Fruit fly (Drosophila melanogaster): ENCODE results near the gene spd-2.

spd-2 gene

dm6 chr3L:16594922-16595518, at the start of gene spd-2, which contains the start of gene Apl:
spd-2 (minus strand) TSS chr3L:16595014.
Apl (plus strand) TSS chr3L:16595181.
- no peak for TF ChIP-seq usp (GFP tag; optimal IDR thresholded peaks at IDR 0.05)
- TF ChIP-seq EcR (GFP tag; optimal IDR thresholded peaks at IDR 0.05), result no peak
- TF ChIP-seq pan (optimal IDR thresholded peaks at IDR 0.05), result no peak
- TF ChIP-seq CG8478 (optimal IDR thresholded peaks at IDR 0.05), result no peak
- TF ChIP-seq Dll (optimal IDR thresholded peaks at IDR 0.05), result no peak
- TF ChIP-seq psq (optimal IDR thresholded peaks at IDR 0.05), result no peak

- TF ChIP-seq pan (optimal IDR thresholded peaks at IDR 0.05) (no peak), usp (GFP tag; optimal IDR thresholded peaks at IDR 0.05) (no peak), EcR (GFP tag; optimal IDR thresholded peaks at IDR 0.05) (no peak), Dll (optimal IDR thresholded peaks at IDR 0.05) (no peak), psq (optimal IDR thresholded peaks at IDR 0.05) (no peak), CG8478 (optimal IDR thresholded peaks at IDR 0.05) (no peak)
Observed at dm6 chr3L:16644505-16644904, 49.7 kb upstream of the spd-2 start.

DNA sequence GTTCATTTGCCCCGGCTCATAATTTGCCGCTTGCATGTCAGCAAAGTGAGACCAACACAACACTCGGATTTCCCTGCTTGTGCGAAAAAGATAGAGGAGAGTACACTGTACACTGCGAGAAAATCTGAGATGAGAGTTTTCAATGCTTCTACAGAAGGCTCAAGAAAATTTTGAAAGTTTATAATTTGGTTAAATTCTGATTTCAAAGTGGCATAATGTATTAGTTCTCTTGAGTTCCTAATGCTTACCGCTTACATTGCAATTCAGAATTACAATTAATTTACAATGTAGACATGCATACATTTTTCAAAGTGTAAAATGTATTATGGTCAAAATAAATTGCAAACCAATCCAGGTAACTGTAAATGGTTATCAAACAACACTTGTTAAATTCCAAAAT, 48.1 kb upstream of the spd-2 start:
- no peak for TF ChIP-seq CG8478 (optimal IDR thresholded peaks at IDR 0.05)
- TF ChIP-seq usp (GFP tag; optimal IDR thresholded peaks at IDR 0.05), result no peak
- no peak for TF ChIP-seq Dll (optimal IDR thresholded peaks at IDR 0.05)
- TF ChIP-seq EcR (GFP tag; optimal IDR thresholded peaks at IDR 0.05), result no peak
- TF ChIP-seq psq (optimal IDR thresholded peaks at IDR 0.05), result no peak
- TF ChIP-seq pan (optimal IDR thresholded peaks at IDR 0.05), result no peak

- TF ChIP-seq usp (GFP tag; optimal IDR thresholded peaks at IDR 0.05), result no peak
- TF ChIP-seq Dll (optimal IDR thresholded peaks at IDR 0.05), result no peak
- no peak for TF ChIP-seq pan (optimal IDR thresholded peaks at IDR 0.05)
- TF ChIP-seq CG8478 (optimal IDR thresholded peaks at IDR 0.05), result no peak
- TF ChIP-seq psq (optimal IDR thresholded peaks at IDR 0.05), result no peak
- TF ChIP-seq EcR (GFP tag; optimal IDR thresholded peaks at IDR 0.05), result no peak
Observed at dm6 chr3L:16642088-16642507, 47.3 kb upstream of the spd-2 start.

DNA sequence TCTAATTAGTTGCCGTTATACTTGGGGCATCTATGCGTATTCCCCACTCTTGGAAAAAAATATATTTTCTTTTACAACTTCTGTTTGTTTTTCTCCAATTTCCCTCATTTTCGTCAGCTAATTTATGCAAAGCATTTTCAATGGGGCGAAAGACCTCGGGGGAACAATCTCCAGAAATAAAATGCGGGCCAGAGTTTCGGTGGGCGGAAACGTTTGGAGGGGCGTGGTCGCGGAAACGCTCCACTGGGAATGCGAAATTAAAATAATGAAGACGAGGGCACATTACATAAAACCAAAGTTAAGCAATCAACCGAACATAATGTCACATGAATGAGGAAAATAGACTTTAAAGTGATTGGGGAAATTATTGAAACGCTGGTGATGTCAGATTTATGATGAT, 46.3 kb upstream of the spd-2 start:
- TF ChIP-seq usp (GFP tag; optimal IDR thresholded peaks at IDR 0.05) (no peak), EcR (GFP tag; optimal IDR thresholded peaks at IDR 0.05) (no peak), CG8478 (optimal IDR thresholded peaks at IDR 0.05) (no peak), psq (optimal IDR thresholded peaks at IDR 0.05) (no peak), Dll (optimal IDR thresholded peaks at IDR 0.05) (no peak), pan (optimal IDR thresholded peaks at IDR 0.05) (no peak)

DNA sequence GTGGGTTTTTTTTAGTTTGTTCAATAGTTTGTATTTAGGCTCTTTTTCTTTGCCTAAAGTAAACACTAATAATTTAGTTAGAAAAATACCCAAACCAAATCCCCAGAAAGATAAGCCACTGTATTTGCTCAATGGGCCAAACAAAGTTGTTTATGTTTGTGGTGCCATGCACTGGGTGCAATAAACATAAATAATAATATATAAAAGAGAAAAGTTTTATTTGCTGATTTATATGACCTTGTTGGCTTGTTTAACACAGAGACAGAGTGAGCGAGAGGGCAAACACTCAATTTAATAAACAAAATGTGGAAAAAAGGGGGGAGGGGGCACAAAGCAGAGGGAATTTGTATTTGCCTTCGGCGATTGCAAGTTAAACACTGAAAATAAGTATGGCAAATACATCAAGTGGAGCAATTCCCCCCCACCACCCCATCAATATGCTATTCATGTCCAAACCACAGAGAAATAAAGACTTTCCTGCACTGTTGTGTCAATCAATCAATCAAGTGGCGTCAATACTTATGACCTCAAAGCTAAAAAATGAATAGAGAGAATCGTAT, 45.8 kb upstream of the spd-2 start:
- no peak for TF ChIP-seq pan (optimal IDR thresholded peaks at IDR 0.05)
- TF ChIP-seq EcR (GFP tag; optimal IDR thresholded peaks at IDR 0.05), result no peak
- no peak for TF ChIP-seq psq (optimal IDR thresholded peaks at IDR 0.05)
- TF ChIP-seq usp (GFP tag; optimal IDR thresholded peaks at IDR 0.05), result no peak
- no peak for TF ChIP-seq CG8478 (optimal IDR thresholded peaks at IDR 0.05)
- TF ChIP-seq Dll (optimal IDR thresholded peaks at IDR 0.05), result no peak

DNA sequence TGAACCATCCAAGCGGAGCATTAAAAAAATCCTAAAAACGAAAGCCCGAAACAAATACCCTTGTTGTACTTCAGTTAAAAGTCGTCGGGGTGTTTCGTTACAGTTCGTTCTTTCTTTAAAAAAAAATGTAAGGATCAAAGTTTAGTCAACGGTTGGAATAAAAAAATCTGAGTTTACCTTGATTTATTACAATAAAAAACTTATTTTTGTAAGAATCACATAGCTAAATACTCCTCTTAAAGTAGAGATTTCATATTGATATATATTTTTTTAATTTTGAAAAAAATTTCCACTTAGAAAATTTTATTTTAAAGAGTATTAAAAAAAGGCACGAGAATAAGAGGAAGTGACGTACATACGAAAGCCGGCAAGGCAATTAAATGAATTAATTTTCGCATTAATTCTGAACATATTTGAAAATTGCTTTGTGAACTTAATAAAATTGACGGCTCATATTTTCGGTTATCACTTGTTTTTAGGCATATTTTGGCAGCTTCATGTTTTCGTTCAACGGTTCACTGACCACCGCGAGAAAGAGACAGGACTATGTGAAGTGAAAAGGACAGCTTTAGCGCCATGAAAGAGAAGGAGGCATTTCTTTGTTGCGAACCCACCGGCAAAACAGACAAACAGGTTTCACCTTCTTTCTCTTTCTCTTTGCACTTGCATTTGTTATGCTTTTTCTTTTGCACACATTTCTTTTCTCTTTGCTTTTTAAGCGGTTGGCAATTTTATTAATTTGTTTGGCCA, 44.0 kb upstream of the spd-2 start:
- no peak for TF ChIP-seq Dll (optimal IDR thresholded peaks at IDR 0.05)
- TF ChIP-seq CG8478 (optimal IDR thresholded peaks at IDR 0.05), result peak; percentile 11
- no peak for TF ChIP-seq pan (optimal IDR thresholded peaks at IDR 0.05)
- peak; percentile 82 to 87 for TF ChIP-seq EcR (GFP tag; optimal IDR thresholded peaks at IDR 0.05)
- no peak for TF ChIP-seq psq (optimal IDR thresholded peaks at IDR 0.05)
- TF ChIP-seq usp (GFP tag; optimal IDR thresholded peaks at IDR 0.05), result no peak

- no peak for TF ChIP-seq Dll (optimal IDR thresholded peaks at IDR 0.05)
- TF ChIP-seq pan (optimal IDR thresholded peaks at IDR 0.05), result no peak
- TF ChIP-seq usp (GFP tag; optimal IDR thresholded peaks at IDR 0.05), result no peak
- TF ChIP-seq psq (optimal IDR thresholded peaks at IDR 0.05), result no peak
- no peak for TF ChIP-seq CG8478 (optimal IDR thresholded peaks at IDR 0.05)
- no peak for TF ChIP-seq EcR (GFP tag; optimal IDR thresholded peaks at IDR 0.05)
Observed at dm6 chr3L:16635566-16636210, 40.9 kb upstream of the spd-2 start.

DNA sequence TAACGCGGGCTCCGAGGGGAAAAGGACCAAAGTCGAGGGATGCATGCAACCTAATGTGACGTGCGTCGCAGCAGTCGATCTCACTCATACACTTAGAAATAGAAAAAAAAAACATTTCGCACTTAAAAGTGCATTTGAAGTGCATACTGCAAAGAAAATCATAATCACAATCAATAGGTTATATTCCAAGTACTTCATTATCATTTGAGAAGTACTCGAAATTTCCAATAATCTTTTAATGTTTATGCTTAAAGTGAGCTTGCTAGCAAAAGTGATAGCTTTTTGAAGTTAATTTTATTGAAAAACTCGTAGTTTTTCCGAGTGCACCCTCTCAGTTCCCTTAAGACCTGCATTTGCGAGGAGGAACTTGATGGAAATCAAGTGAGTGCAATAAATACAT, 39.7 kb upstream of the spd-2 start:
- TF ChIP-seq usp (GFP tag; optimal IDR thresholded peaks at IDR 0.05) (no peak), EcR (GFP tag; optimal IDR thresholded peaks at IDR 0.05) (no peak), CG8478 (optimal IDR thresholded peaks at IDR 0.05) (no peak), Dll (optimal IDR thresholded peaks at IDR 0.05) (no peak), psq (optimal IDR thresholded peaks at IDR 0.05) (no peak)

dm6 chr3L:16634091-16634490, 39.3 kb upstream of the spd-2 start:
- TF ChIP-seq Dll (optimal IDR thresholded peaks at IDR 0.05), result no peak

- TF ChIP-seq EcR (GFP tag; optimal IDR thresholded peaks at IDR 0.05) (no peak), psq (optimal IDR thresholded peaks at IDR 0.05) (no peak), pan (optimal IDR thresholded peaks at IDR 0.05) (no peak), Dll (optimal IDR thresholded peaks at IDR 0.05) (no peak), usp (GFP tag; optimal IDR thresholded peaks at IDR 0.05) (no peak), CG8478 (optimal IDR thresholded peaks at IDR 0.05) (no peak)
Observed at dm6 chr3L:16631844-16632537, 37.2 kb upstream of the spd-2 start.

Data from whole organism.